Fruit fly (Drosophila melanogaster) whole organism, embryonic: Measurements from ENCODE around the gene MED25.

Experiments used
- ATbp ChIP-seq: fragments of 200-800 bp; sonication (Bioruptor generic); optimal IDR thresholded peaks from 2 replicates; lab custom pipeline; 2017; ENCODE audit warnings: missing biosample characterization, mild to moderate bottlenecking, missing genetic modification characterization, missing genetic modification reagents
- CG10321 ChIP-seq: fragments of 200-800 bp; sonication (Bioruptor generic); IDR thresholded peaks from 2 replicates; pipeline ENCODE4 v1.3.6; 2022; ENCODE audit warnings: missing biosample characterization, missing genetic modification characterization
- CG11456 ChIP-seq: fragments of 200-800 bp; sonication (Bioruptor generic); IDR thresholded peaks from 3 replicates; pipeline ENCODE4 v1.3.6; 2022; ENCODE audit warnings: missing biosample characterization, missing genetic modification characterization
- CG12219 ChIP-seq: fragments of 200-800 bp; sonication (Bioruptor generic); optimal IDR thresholded peaks from 3 replicates; lab custom pipeline; 2018; ENCODE audit warnings: missing biosample characterization, mild to moderate bottlenecking, missing genetic modification characterization
- CG13287 ChIP-seq: fragments of 200-800 bp; sonication (Bioruptor generic); IDR thresholded peaks from 2 replicates; pipeline ENCODE4 v1.3.6; 2022; ENCODE audit warnings: missing biosample characterization, missing genetic modification characterization; ENCODE audit not compliant: partially characterized antibody
- CG13894 ChIP-seq: fragments of 200-800 bp; sonication (Bioruptor generic); optimal IDR thresholded peaks from 3 replicates; lab custom pipeline; 2018; ENCODE audit warnings: missing biosample characterization, mild to moderate bottlenecking, missing genetic modification characterization, moderate library complexity
- CG14667 ChIP-seq: fragments of 200-800 bp; sonication (Bioruptor generic); IDR thresholded peaks from 2 replicates; pipeline ENCODE4 v1.3.6; 2022; ENCODE audit warnings: missing biosample characterization, missing genetic modification characterization
- CG17328 ChIP-seq: fragments of 200-800 bp; sonication (Bioruptor generic); IDR thresholded peaks from 2 replicates; pipeline ENCODE4 v1.3.6; 2022; ENCODE audit warnings: missing biosample characterization, missing genetic modification characterization
- CG17912 ChIP-seq: fragments of 200-800 bp; sonication (Bioruptor generic); optimal IDR thresholded peaks from 2 replicates; lab custom pipeline; 2018; ENCODE audit warnings: missing biosample characterization, mild to moderate bottlenecking, missing genetic modification characterization
- CG18476 ChIP-seq: fragments of 200-800 bp; sonication (Bioruptor generic); optimal IDR thresholded peaks from 2 replicates; lab custom pipeline; 2016; ENCODE audit warnings: missing biosample characterization, mild to moderate bottlenecking, missing genetic modification characterization
- CG30403 ChIP-seq: fragments of 200-800 bp; sonication (Bioruptor generic); optimal IDR thresholded peaks from 3 replicates; lab custom pipeline; 2016; ENCODE audit warnings: missing biosample characterization, missing genetic modification characterization
- CG30431 ChIP-seq: fragments of 200-800 bp; sonication (Bioruptor generic); optimal IDR thresholded peaks from 2 replicates; lab custom pipeline; 2017; ENCODE audit warnings: missing biosample characterization, missing genetic modification characterization
- CG33213 ChIP-seq: fragments of 200-800 bp; sonication (Bioruptor generic); optimal IDR thresholded peaks from 3 replicates; lab custom pipeline; 2016; ENCODE audit warnings: missing biosample characterization, missing genetic modification characterization
- CG34376 ChIP-seq: fragments of 200-800 bp; sonication (Bioruptor generic); optimal IDR thresholded peaks from 2 replicates; lab custom pipeline; 2018; ENCODE audit warnings: missing biosample characterization, mild to moderate bottlenecking, missing genetic modification characterization
- CG5953 ChIP-seq: fragments of 200-800 bp; sonication (Bioruptor generic); IDR thresholded peaks from 2 replicates; pipeline ENCODE4 v1.3.6; 2022; ENCODE audit warnings: missing biosample characterization, missing genetic modification characterization
- CG6175 ChIP-seq: fragments of 200-800 bp; sonication (Bioruptor generic); IDR thresholded peaks from 3 replicates; pipeline ENCODE4 v1.3.6; 2022; ENCODE audit warnings: missing biosample characterization, missing genetic modification characterization
- CG6813 ChIP-seq: fragments of 200-800 bp; sonication (Bioruptor generic); optimal IDR thresholded peaks from 2 replicates; lab custom pipeline; 2017; ENCODE audit warnings: missing biosample characterization, missing genetic modification characterization, mild to moderate bottlenecking, moderate library complexity, missing genetic modification reagents
- CG7928 ChIP-seq: fragments of 200-800 bp; sonication (Bioruptor generic); optimal IDR thresholded peaks from 2 replicates; lab custom pipeline; 2017; ENCODE audit warnings: missing biosample characterization, mild to moderate bottlenecking, missing genetic modification characterization
- CG9437 ChIP-seq: fragments of 200-800 bp; sonication (Bioruptor generic); optimal IDR thresholded peaks from 2 replicates; lab custom pipeline; 2018; ENCODE audit warnings: missing biosample characterization, mild to moderate bottlenecking, missing genetic modification characterization
- D19B ChIP-seq: fragments of 200-800 bp; sonication (Bioruptor generic); optimal IDR thresholded peaks from 2 replicates; lab custom pipeline; 2017; ENCODE audit warnings: missing biosample characterization, mild to moderate bottlenecking, missing genetic modification characterization
- Dref ChIP-seq: fragments of 200-800 bp; sonication (Bioruptor generic); IDR thresholded peaks from 2 replicates; pipeline ENCODE4 v1.3.6; 2022; ENCODE audit warnings: missing biosample characterization, missing genetic modification characterization
- Ets97D ChIP-seq: fragments of 200-800 bp; sonication (Bioruptor generic); optimal IDR thresholded peaks from 3 replicates; lab custom pipeline; 2016; ENCODE audit warnings: missing biosample characterization, missing genetic modification characterization
- H2.0 ChIP-seq: fragments of 200-800 bp; sonication (Bioruptor generic); IDR thresholded peaks from 2 replicates; pipeline ENCODE4 v1.3.6; 2022; ENCODE audit warnings: missing biosample characterization, missing genetic modification characterization
- Hr51 ChIP-seq, 2 experiments: fragments of 200-800 bp; sonication (Bioruptor generic); optimal IDR thresholded peaks; 2 replicates in 1 of 2; 3 replicates in 1 of 2; lab custom pipeline; 2016 to 2018; ENCODE audit warnings: missing biosample characterization in 2 of 2, missing genetic modification characterization in 2 of 2, mild to moderate bottlenecking in 1 of 2, moderate library complexity in 1 of 2
- MBD-R2 ChIP-seq: fragments of 200-800 bp; sonication (Bioruptor generic); IDR thresholded peaks from 2 replicates; pipeline ENCODE4 v1.3.6; 2022; ENCODE audit warnings: missing biosample characterization, missing genetic modification characterization
- MTF-1 ChIP-seq: fragments of 200-800 bp; sonication (Bioruptor generic); optimal IDR thresholded peaks from 2 replicates; lab custom pipeline; 2018; ENCODE audit warnings: missing biosample characterization, mild to moderate bottlenecking, missing genetic modification characterization, borderline replicate concordance
- Med ChIP-seq: fragments of 200-800 bp; sonication (Bioruptor generic); peaks from one replicate; lab custom pipeline; 2016; ENCODE audit warnings: missing biosample characterization, missing genetic modification characterization, mild to moderate bottlenecking, inconsistent platforms, moderate library complexity
- NFAT ChIP-seq: fragments of 200-800 bp; sonication (Bioruptor generic); IDR thresholded peaks from 2 replicates; pipeline ENCODE4 v1.3.6; 2022; ENCODE audit warnings: missing biosample characterization, missing genetic modification characterization
- Nf-YB ChIP-seq: fragments of 200-800 bp; sonication (Bioruptor generic); optimal IDR thresholded peaks from 3 replicates; lab custom pipeline; 2019; ENCODE audit warnings: missing biosample characterization, mild to moderate bottlenecking, missing genetic modification characterization, moderate library complexity
- Optix ChIP-seq: fragments of 200-800 bp; sonication (Bioruptor generic); IDR thresholded peaks from 3 replicates; pipeline ENCODE4 v1.3.6; 2022; ENCODE audit warnings: missing biosample characterization, missing genetic modification characterization
- Poxn ChIP-seq: fragments of 200-800 bp; sonication (Bioruptor generic); IDR thresholded peaks from 2 replicates; pipeline ENCODE4 v1.3.6; 2022; ENCODE audit warnings: missing biosample characterization, missing genetic modification characterization
- Ravus ChIP-seq: fragments of 200-800 bp; sonication (Bioruptor generic); IDR thresholded peaks from 2 replicates; pipeline ENCODE4 v1.3.6; 2022; ENCODE audit warnings: missing biosample characterization, missing genetic modification characterization
- YL-1 ChIP-seq: fragments of 200-800 bp; sonication (Bioruptor generic); optimal IDR thresholded peaks from 3 replicates; lab custom pipeline; 2017; ENCODE audit warnings: missing biosample characterization, mild to moderate bottlenecking, missing genetic modification characterization
- ac ChIP-seq: fragments of 200-800 bp; sonication (Bioruptor generic); optimal IDR thresholded peaks from 3 replicates; lab custom pipeline; 2017; ENCODE audit warnings: missing biosample characterization, mild to moderate bottlenecking, missing genetic modification characterization
- bab2 ChIP-seq: fragments of 200-800 bp; sonication (Bioruptor generic); optimal IDR thresholded peaks from 2 replicates; lab custom pipeline; 2016; ENCODE audit warnings: missing biosample characterization, missing genetic modification characterization
- chm ChIP-seq: fragments of 200-800 bp; sonication (Bioruptor generic); IDR thresholded peaks from 2 replicates; pipeline ENCODE4 v1.3.6; 2022; ENCODE audit warnings: missing biosample characterization, missing genetic modification characterization
- emc ChIP-seq: fragments of 200-800 bp; sonication (Bioruptor generic); optimal IDR thresholded peaks from 2 replicates; lab custom pipeline; 2016; ENCODE audit warnings: missing biosample characterization, missing genetic modification characterization
- en ChIP-seq: fragments of 200-800 bp; sonication (Bioruptor generic); optimal IDR thresholded peaks from 2 replicates; lab custom pipeline; 2016; ENCODE audit warnings: missing biosample characterization, missing genetic modification characterization
- gcm2 ChIP-seq: fragments of 200-800 bp; sonication (Bioruptor generic); optimal IDR thresholded peaks from 2 replicates; lab custom pipeline; 2016; ENCODE audit warnings: missing biosample characterization, missing genetic modification characterization
- jumu ChIP-seq: fragments of 200-800 bp; sonication (Bioruptor generic); optimal IDR thresholded peaks from 3 replicates; lab custom pipeline; 2016; ENCODE audit warnings: missing biosample characterization, missing genetic modification characterization
- kni ChIP-seq: fragments of 200-800 bp; sonication (Bioruptor generic); optimal IDR thresholded peaks from 3 replicates; lab custom pipeline; 2017; ENCODE audit warnings: mild to moderate bottlenecking, missing biosample characterization, missing genetic modification reagents, missing genetic modification characterization
- lab ChIP-seq: fragments of 200-800 bp; sonication (Bioruptor generic); optimal IDR thresholded peaks from 3 replicates; lab custom pipeline; 2017; ENCODE audit warnings: missing biosample characterization, missing genetic modification characterization, mild to moderate bottlenecking, moderate library complexity, missing genetic modification reagents
- maf-S ChIP-seq: fragments of 200-800 bp; sonication (Bioruptor generic); optimal IDR thresholded peaks from 2 replicates; lab custom pipeline; 2016; ENCODE audit warnings: missing biosample characterization, missing genetic modification characterization
- mld ChIP-seq: fragments of 200-800 bp; sonication (Bioruptor generic); IDR thresholded peaks from 3 replicates; pipeline ENCODE4 v1.3.6; 2022; ENCODE audit warnings: missing biosample characterization, missing genetic modification characterization; ENCODE audit not compliant: partially characterized antibody
- pum ChIP-seq: fragments of 200-800 bp; sonication (Bioruptor generic); optimal IDR thresholded peaks from 2 replicates; lab custom pipeline; 2016; ENCODE audit warnings: missing biosample characterization, missing genetic modification characterization
- sc ChIP-seq, 3 experiments: fragments of >200 bp in 2 of 3; fragments of 200-800 bp in 1 of 3; sonication (Bioruptor generic) in 1 of 3; optimal IDR thresholded peaks; 2 replicates in 2 of 3; 3 replicates in 1 of 3; lab custom pipeline; 2017; ENCODE audit warnings: mild to moderate bottlenecking in 1 of 3, missing biosample characterization in 1 of 3, missing genetic modification characterization in 1 of 3, missing genetic modification reagents in 1 of 3
- tio ChIP-seq: fragments of 200-800 bp; sonication (Bioruptor generic); optimal IDR thresholded peaks from 2 replicates; lab custom pipeline; 2017; ENCODE audit warnings: missing biosample characterization, missing genetic modification characterization, inconsistent platforms
- toy ChIP-seq: fragments of 200-800 bp; sonication (Bioruptor generic); IDR thresholded peaks from 2 replicates; pipeline ENCODE4 v1.3.6; 2022; ENCODE audit warnings: missing biosample characterization, missing genetic modification characterization
- zf30C ChIP-seq: fragments of 200-800 bp; sonication (Bioruptor generic); optimal IDR thresholded peaks from 3 replicates; lab custom pipeline; 2018; ENCODE audit warnings: missing biosample characterization, mild to moderate bottlenecking, missing genetic modification characterization

Gene MED25

DNA sequence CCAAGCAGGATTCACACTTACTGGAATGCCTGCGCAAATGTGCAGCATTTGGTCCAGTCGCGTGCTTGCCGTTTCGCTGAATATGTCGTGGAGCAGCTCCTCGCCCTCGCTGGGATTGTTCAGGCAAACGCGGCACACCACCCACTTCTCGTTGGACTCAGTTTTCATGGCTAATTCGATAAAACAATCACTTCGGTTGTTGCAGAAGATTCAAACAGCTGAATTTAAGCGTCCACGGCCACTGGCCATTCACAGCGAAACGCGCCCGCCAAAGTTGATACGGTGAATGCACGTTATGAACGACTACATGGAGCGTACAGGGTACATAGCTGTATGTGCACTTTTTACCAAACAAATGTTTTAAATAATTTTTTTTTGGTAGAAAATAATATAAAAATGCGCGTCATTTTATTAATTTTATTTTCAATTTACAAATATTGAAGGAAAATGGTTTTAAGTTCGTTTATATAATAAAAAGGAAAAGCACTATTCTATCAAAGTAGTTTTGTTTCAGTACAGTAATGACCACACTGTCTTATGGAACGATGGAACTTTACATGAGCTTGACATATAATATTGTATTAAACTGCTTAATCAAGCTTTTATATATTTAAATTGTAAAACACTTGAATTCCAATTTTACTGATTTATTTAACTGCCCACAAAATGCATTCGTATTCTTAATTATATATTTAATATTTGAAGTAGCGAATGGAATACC, 22.5 kb downstream of the MED25 start, which contains the start of gene trem (continued):
- TF ChIP-seq MTF-1 (GFP tag; lab: Kevin White, UChicago) (no peak), CG7928 (GFP tag; lab: Kevin White, UChicago) (no peak), Ravus (GFP tag; lab: Robert Waterston, UW) (no peak), sc (optimal IDR thresholded peaks at IDR 0.05; lab: Kevin White, UChicago) (no peak), sc (GFP tag; optimal IDR thresholded peaks at IDR 0.05; lab: Kevin White, UChicago) (peak; percentile 45), toy (GFP tag; lab: Robert Waterston, UW) (no peak), maf-S (no peak), CG17328 (GFP tag; lab: Robert Waterston, UW) (peak; percentile 13; the same call in 1 of the 2 replicates), YL-1 (GFP tag; lab: Kevin White, UChicago) (peak; percentile 51), pum (GFP tag; lab: Kevin White, UChicago) (peak; percentile 49), CG17912 (no peak), Ets97D (peak; percentile 3), CG18476 (peak; percentile 32), tio (GFP tag; lab: Kevin White, UChicago) (no peak), chm (GFP tag; lab: Robert Waterston, UW) (no peak), CG33213 (GFP tag; lab: Kevin White, UChicago) (no peak), CG34376 (GFP tag; lab: Kevin White, UChicago) (no peak), zf30C (GFP tag; lab: Kevin White, UChicago) (no peak), D19B (GFP tag; lab: Kevin White, UChicago) (peak; percentile 87), lab (GFP tag; lab: Kevin White, UChicago) (no peak), mld (GFP tag; lab: Robert Waterston, UW) (no peak), Nf-YB (GFP tag; lab: Kevin White, UChicago) (peak; percentile 45), CG6813 (GFP tag; lab: Kevin White, UChicago) (no peak), CG10321 (no peak), CG12219 (GFP tag; lab: Kevin White, UChicago) (peak; percentile 20), Hr51 (GFP tag; optimal IDR thresholded peaks at IDR 0.05; lab: Kevin White, UChicago) (peak; percentile 12 to 74), H2.0 (GFP tag; lab: Robert Waterston, UW) (peak; percentile 50), kni (GFP tag; lab: Kevin White, UChicago) (no peak), CG30431 (GFP tag; lab: Kevin White, UChicago) (peak; percentile 50), emc (no peak), CG13287 (GFP tag; lab: Robert Waterston, UW) (0 out of 2 replicates have a peak, but pooled peaks have one; percentile 8), CG13894 (tag; lab: Kevin White, UChicago) (no peak), ATbp (GFP tag; lab: Kevin White, UChicago) (no peak), CG14667 (GFP tag; lab: Robert Waterston, UW) (peak; percentile 72), ac (GFP tag; lab: Kevin White, UChicago) (no peak), CG6175 (GFP tag; lab: Robert Waterston, UW) (peak; percentile 31; the same call in 1 of the 3 replicates), Poxn (GFP tag; lab: Robert Waterston, UW) (no peak), en (GFP tag; lab: Kevin White, UChicago) (no peak), Optix (GFP tag; lab: Robert Waterston, UW) (no peak)

DNA sequence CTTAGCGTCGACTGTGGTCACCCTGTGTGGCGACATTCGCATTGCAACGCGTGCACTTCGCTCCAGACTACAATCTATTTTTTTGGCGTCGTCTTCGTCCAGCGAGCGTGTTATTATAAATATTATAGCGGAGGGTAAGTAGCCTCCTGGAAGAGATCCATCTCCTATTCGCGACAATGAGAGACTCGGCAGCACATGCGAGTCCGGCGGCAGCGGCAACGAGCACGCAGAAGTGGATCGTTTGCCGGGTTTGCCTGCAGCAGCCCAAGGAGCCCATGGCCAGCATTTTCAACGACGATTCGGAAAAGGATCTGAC, 23.0 kb downstream of the MED25 start, which contains the start of gene idc:
Gene idc, plus strand, starts transcription at position 60 of the 316 bp plus-strand sequence.
- peak; percentile 71 for TF ChIP-seq Med
- TF ChIP-seq mld (GFP tag; lab: Robert Waterston, UW) = no peak
- TF ChIP-seq bab2 (GFP tag; lab: Kevin White, UChicago) = no peak
- peak; percentile 59 for TF ChIP-seq MBD-R2
- peak; percentile 47 for TF ChIP-seq CG9437
- no peak for TF ChIP-seq jumu (GFP tag; lab: Kevin White, UChicago)
- 0 out of 2 replicates have a peak, but pooled peaks have one; percentile 25 for TF ChIP-seq Dref
- TF ChIP-seq NFAT (GFP tag; lab: Robert Waterston, UW) = peak; percentile 41; the same call in 1 of the 2 replicates
- 0 out of 3 replicates have a peak, but pooled peaks have one; percentile 59 for TF ChIP-seq CG11456
- TF ChIP-seq sc (optimal IDR thresholded peaks at IDR 0.05; lab: Kevin White, UChicago) = no peak
- TF ChIP-seq sc (GFP tag; optimal IDR thresholded peaks at IDR 0.05; lab: Kevin White, UChicago) = no peak
- TF ChIP-seq gcm2 (GFP tag; lab: Kevin White, UChicago) = no peak
- peak; percentile 45 for TF ChIP-seq CG30403 (GFP tag; lab: Kevin White, UChicago)
- no peak for TF ChIP-seq CG5953
